Worm (Caenorhabditis elegans) whole organism, L4 larva: Measurements from ENCODE around the gene T05H10.8.

ENCODE experiments used
- F10B5.3 ChIP-seq: sonication (generic microtip); optimal IDR thresholded peaks from 2 replicates; lab custom pipeline; 2016; ENCODE audit warnings: mild to moderate bottlenecking, missing genetic modification characterization, missing compliant biosample characterization
- F37D6.2 ChIP-seq: sonication (generic microtip); optimal IDR thresholded peaks from 2 replicates; lab custom pipeline; 2016; ENCODE audit warnings: mild to moderate bottlenecking, missing genetic modification characterization, missing compliant biosample characterization
- R02D3.7 ChIP-seq: fragments of 150-350 bp; sonication (generic microtip); optimal IDR thresholded peaks from 3 replicates; lab custom pipeline; 2014; ENCODE audit warnings: missing biosample characterization, missing genetic modification characterization
- Y75B8A.6 ChIP-seq: fragments of 200-800 bp; sonication (Bioruptor generic); IDR thresholded peaks from 2 replicates; pipeline ENCODE4 v1.3.6; 2022; ENCODE audit warnings: missing genetic modification reagents, missing genetic modification characterization, missing compliant biosample characterization
- ZK337.2 ChIP-seq: fragments of 200-800 bp; sonication (Bioruptor generic); IDR thresholded peaks from 2 replicates; pipeline ENCODE4 v1.3.6; 2022; ENCODE audit warnings: missing genetic modification reagents, missing genetic modification characterization, missing compliant biosample characterization
- aha-1 ChIP-seq: fragments of 150-350 bp; peaks from one replicate; lab custom pipeline; 2014; ENCODE audit warnings: missing biosample characterization, missing genetic modification characterization
- attf-4 ChIP-seq: sonication (generic microtip); optimal IDR thresholded peaks from 3 replicates; lab custom pipeline; 2017; ENCODE audit warnings: missing biosample characterization, missing genetic modification characterization
- ceh-20 ChIP-seq: fragments of 200-800 bp; sonication (Bioruptor generic); IDR thresholded peaks from 2 replicates; pipeline ENCODE4 v1.3.6; 2022; ENCODE audit warnings: missing genetic modification reagents, missing genetic modification characterization, missing compliant biosample characterization
- ceh-28 ChIP-seq: fragments of 150-350 bp; optimal IDR thresholded peaks from 2 replicates; lab custom pipeline; 2014; ENCODE audit warnings: missing biosample characterization, missing genetic modification reagents, missing genetic modification characterization
- ceh-44 ChIP-seq: fragments of 200-800 bp; sonication (Bioruptor generic); IDR thresholded peaks from 2 replicates; pipeline ENCODE4 v1.3.6; 2022; ENCODE audit warnings: missing genetic modification reagents, missing genetic modification characterization, missing compliant biosample characterization
- ceh-62 ChIP-seq: sonication (generic microtip); optimal IDR thresholded peaks from 2 replicates; lab custom pipeline; 2017; ENCODE audit warnings: missing biosample characterization, missing genetic modification characterization
- ces-1 ChIP-seq: fragments of 150-350 bp; sonication (generic microtip); optimal IDR thresholded peaks from 4 replicates; lab custom pipeline; 2014; ENCODE audit warnings: missing biosample characterization, missing genetic modification reagents, missing genetic modification characterization
- daf-12 ChIP-seq: fragments of 150-350 bp; optimal IDR thresholded peaks from 2 replicates; lab custom pipeline; 2014; ENCODE audit warnings: missing biosample characterization, missing genetic modification reagents, missing genetic modification characterization
- daf-19 ChIP-seq: fragments of 200-800 bp; sonication (Bioruptor generic); conservative IDR thresholded peaks from 2 replicates; pipeline ENCODE4 v1.3.6; 2022; ENCODE audit warnings: missing genetic modification characterization, missing compliant biosample characterization
- daf-8 ChIP-seq: fragments of 200-800 bp; sonication (Bioruptor generic); IDR thresholded peaks from 2 replicates; pipeline ENCODE4 v1.3.6; 2022; ENCODE audit warnings: missing genetic modification characterization, missing compliant biosample characterization
- dmd-8 ChIP-seq: fragments of 200-800 bp; sonication (Bioruptor generic); IDR thresholded peaks from 2 replicates; pipeline ENCODE4 v1.3.6; 2022; ENCODE audit warnings: missing genetic modification characterization, missing compliant biosample characterization
- dmd-9 ChIP-seq: fragments of 200-800 bp; sonication (Bioruptor generic); IDR thresholded peaks from 2 replicates; pipeline ENCODE4 v1.3.6; 2022; ENCODE audit warnings: missing genetic modification reagents, missing genetic modification characterization, missing compliant biosample characterization
- dpl-1 ChIP-seq: fragments of 150-350 bp; optimal IDR thresholded peaks from 2 replicates; lab custom pipeline; 2014; ENCODE audit warnings: missing biosample characterization, missing genetic modification reagents, missing genetic modification characterization
- duxl-1 ChIP-seq: sonication (generic microtip); optimal IDR thresholded peaks from 2 replicates; lab custom pipeline; 2016; ENCODE audit warnings: mild to moderate bottlenecking, missing genetic modification characterization, moderate library complexity, missing compliant biosample characterization; ENCODE audit not compliant: poor library complexity
- egl-27 ChIP-seq: sonication (generic microtip); optimal IDR thresholded peaks from 3 replicates; lab custom pipeline; 2017; ENCODE audit warnings: missing biosample characterization, missing genetic modification reagents, missing genetic modification characterization
- fos-1 ChIP-seq: fragments of 150-350 bp; optimal IDR thresholded peaks from 2 replicates; lab custom pipeline; 2014; ENCODE audit warnings: missing biosample characterization, missing genetic modification characterization
- hif-1 ChIP-seq, 2 experiments: sonication (generic microtip); optimal IDR thresholded peaks; 2 replicates each; lab custom pipeline; 2016 to 2017; ENCODE audit warnings: missing compliant biosample characterization in 2 of 2, missing genetic modification characterization in 2 of 2, missing genetic modification reagents in 2 of 2, missing genotype in 2 of 2, mild to moderate bottlenecking in 1 of 2
- hlh-30 ChIP-seq: sonication (generic microtip); optimal IDR thresholded peaks from 2 replicates; lab custom pipeline; 2017; ENCODE audit warnings: antibody characterized with exemption, mild to moderate bottlenecking, missing genetic modification characterization, missing compliant biosample characterization; ENCODE audit not compliant: insufficient read depth
- hmg-1.1 ChIP-seq: fragments of 200-800 bp; sonication (Bioruptor generic); IDR thresholded peaks from 2 replicates; pipeline ENCODE4 v1.3.6; 2022; ENCODE audit warnings: missing genetic modification reagents, missing genetic modification characterization, missing compliant biosample characterization
- jun-1 ChIP-seq: fragments of 150-350 bp; optimal IDR thresholded peaks from 2 replicates; lab custom pipeline; 2014; ENCODE audit warnings: missing biosample characterization, missing genetic modification reagents, missing genetic modification characterization
- lin-15B ChIP-seq: fragments of 150-350 bp; sonication (generic microtip); optimal IDR thresholded peaks from 3 replicates; lab custom pipeline; 2014; ENCODE audit warnings: missing biosample characterization, missing genetic modification characterization
- lsy-2 ChIP-seq, 2 experiments: fragments of 150-350 bp in 1 of 2; sonication (generic microtip) in 1 of 2; optimal IDR thresholded peaks; 2 replicates each; lab custom pipeline; 2014 to 2017; ENCODE audit warnings: missing biosample characterization in 2 of 2, missing genetic modification characterization in 2 of 2
- madf-9 ChIP-seq: fragments of 200-800 bp; sonication (Bioruptor generic); conservative IDR thresholded peaks from 2 replicates; pipeline ENCODE4 v1.3.6; 2022; ENCODE audit warnings: missing genetic modification reagents, missing genetic modification characterization, missing compliant biosample characterization
- mdl-1 ChIP-seq, 2 experiments: fragments of 150-350 bp in 1 of 2; sonication (generic microtip) in 1 of 2; optimal IDR thresholded peaks; 2 replicates each; lab custom pipeline; 2014 to 2017; ENCODE audit warnings: missing biosample characterization in 2 of 2, missing genetic modification characterization in 2 of 2
- mdt-29 ChIP-seq: fragments of 200-800 bp; sonication (Bioruptor generic); IDR thresholded peaks from 2 replicates; pipeline ENCODE4 v1.3.6; 2022; ENCODE audit warnings: missing genetic modification reagents, missing genetic modification characterization, missing compliant biosample characterization
- mep-1 ChIP-seq: fragments of 150-350 bp; sonication (generic microtip); optimal IDR thresholded peaks from 3 replicates; lab custom pipeline; 2014; ENCODE audit warnings: missing biosample characterization, missing genetic modification characterization
- mes-2 ChIP-seq: sonication (generic microtip); optimal IDR thresholded peaks from 2 replicates; lab custom pipeline; 2016; ENCODE audit warnings: missing genotype, mild to moderate bottlenecking, missing genetic modification characterization, missing compliant biosample characterization; ENCODE audit not compliant: poor library complexity, severe bottlenecking
- mxl-3 ChIP-seq: fragments of 200-800 bp; sonication (Bioruptor generic); optimal IDR thresholded peaks from 2 replicates; lab custom pipeline; 2018; ENCODE audit warnings: mild to moderate bottlenecking, missing genetic modification characterization, missing compliant biosample characterization
- nhr-102 ChIP-seq: sonication (generic microtip); optimal IDR thresholded peaks from 2 replicates; lab custom pipeline; 2016; ENCODE audit warnings: mild to moderate bottlenecking, missing genetic modification characterization, moderate library complexity, missing compliant biosample characterization
- nhr-237 ChIP-seq: sonication (generic microtip); optimal IDR thresholded peaks from 2 replicates; lab custom pipeline; 2017; ENCODE audit warnings: missing biosample characterization, missing genetic modification characterization
- nhr-28 ChIP-seq: fragments of 150-350 bp; optimal IDR thresholded peaks from 2 replicates; lab custom pipeline; 2014; ENCODE audit warnings: missing biosample characterization, missing genetic modification characterization
- nhr-42 ChIP-seq: fragments of 200-800 bp; sonication (Bioruptor generic); IDR thresholded peaks from 2 replicates; pipeline ENCODE4 v1.3.6; 2022; ENCODE audit warnings: missing genetic modification characterization, missing compliant biosample characterization
- nhr-48 ChIP-seq: sonication (generic microtip); optimal IDR thresholded peaks from 2 replicates; lab custom pipeline; 2016; ENCODE audit warnings: mild to moderate bottlenecking, missing genetic modification characterization, missing compliant biosample characterization
- nhr-76 ChIP-seq: fragments of 150-350 bp; optimal IDR thresholded peaks from 2 replicates; lab custom pipeline; 2014; ENCODE audit warnings: missing biosample characterization, missing genetic modification characterization
- pqm-1 ChIP-seq: sonication (generic microtip); optimal IDR thresholded peaks from 2 replicates; lab custom pipeline; 2017; ENCODE audit warnings: missing biosample characterization, missing genetic modification characterization
- rbr-2 ChIP-seq: sonication (generic microtip); optimal IDR thresholded peaks from 2 replicates; lab custom pipeline; 2016; ENCODE audit warnings: missing genotype, missing genetic modification characterization, missing compliant biosample characterization
- set-16 ChIP-seq: fragments of 200-800 bp; sonication (Bioruptor generic); IDR thresholded peaks from 2 replicates; pipeline ENCODE4 v1.3.6; 2022; ENCODE audit warnings: missing genetic modification reagents, missing genetic modification characterization, missing compliant biosample characterization
- snpc-1.2 ChIP-seq: fragments of 200-800 bp; sonication (Bioruptor generic); IDR thresholded peaks from 2 replicates; pipeline ENCODE4 v1.3.6; 2022; ENCODE audit warnings: missing genetic modification reagents, missing genetic modification characterization, missing compliant biosample characterization
- snpc-4 ChIP-seq: fragments of 150-350 bp; optimal IDR thresholded peaks from 2 replicates; lab custom pipeline; 2014; ENCODE audit warnings: missing biosample characterization, missing genetic modification characterization
- spr-1 ChIP-seq: sonication (generic microtip); optimal IDR thresholded peaks from 2 replicates; lab custom pipeline; 2016; ENCODE audit warnings: mild to moderate bottlenecking, missing genetic modification characterization, missing compliant biosample characterization
- tag-97 ChIP-seq: fragments of 200-800 bp; sonication (Bioruptor generic); IDR thresholded peaks from 2 replicates; pipeline ENCODE4 v1.3.6; 2022; ENCODE audit warnings: missing genetic modification characterization, missing compliant biosample characterization
- tra-1 ChIP-seq: fragments of 200-800 bp; sonication (Bioruptor generic); IDR thresholded peaks from 2 replicates; pipeline ENCODE4 v1.3.6; 2022; ENCODE audit warnings: missing genetic modification reagents, missing genetic modification characterization, missing compliant biosample characterization
- unc-130 ChIP-seq: sonication (generic microtip); optimal IDR thresholded peaks from 2 replicates; lab custom pipeline; 2016; ENCODE audit warnings: missing genetic modification reagents, missing genetic modification characterization, missing compliant biosample characterization
- vab-7 ChIP-seq: fragments of 200-800 bp; sonication (Bioruptor generic); IDR thresholded peaks from 2 replicates; pipeline ENCODE4 v1.3.6; 2022; ENCODE audit warnings: missing genetic modification reagents, missing genetic modification characterization, missing compliant biosample characterization
- zip-2 ChIP-seq: fragments of 150-350 bp; optimal IDR thresholded peaks from 2 replicates; lab custom pipeline; 2014; ENCODE audit warnings: missing biosample characterization, missing genetic modification characterization
- ztf-11 ChIP-seq: fragments of 150-350 bp; optimal IDR thresholded peaks from 2 replicates; lab custom pipeline; 2014; ENCODE audit warnings: missing biosample characterization, missing genetic modification characterization

The T05H10.8 gene

DNA sequence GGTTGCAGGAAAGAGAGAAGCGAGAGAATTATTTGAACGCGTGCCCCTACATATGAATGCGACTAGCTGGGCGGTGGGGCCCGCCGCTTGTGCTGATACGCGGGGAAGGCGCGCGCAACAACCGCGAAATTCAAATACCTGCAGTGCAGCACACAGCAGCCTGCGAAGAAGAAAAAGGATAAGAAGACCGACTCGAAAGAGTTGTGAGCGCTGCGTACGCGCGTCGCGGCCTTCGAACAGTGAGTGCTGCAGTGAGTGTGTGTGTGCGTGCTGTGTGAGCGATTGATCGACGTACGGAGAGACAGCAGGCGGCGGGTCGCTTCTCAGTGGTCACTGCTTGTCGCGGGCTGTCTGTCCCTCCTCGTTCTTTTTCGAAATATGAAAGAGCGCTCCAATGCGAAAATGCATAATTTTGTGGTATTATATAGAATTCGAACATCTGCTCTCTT is 30.6 kb upstream of the T05H10.8 start (continued):
- peak; percentile 70 for TF ChIP-seq dpl-1 (GFP tag; lab: Kevin White, UChicago)
- TF ChIP-seq daf-19, result no peak
- no peak for TF ChIP-seq nhr-76 (tag; lab: Kevin White, UChicago)
- TF ChIP-seq ZK337.2 (GFP tag; lab: Robert Waterston, UW), result peak; percentile 43; the same call in 1 of the 2 replicates
- peak; percentile 87 for TF ChIP-seq hlh-30 (tag; lab: Kevin White, UChicago)
- TF ChIP-seq nhr-237, result no peak
- TF ChIP-seq jun-1, result peak; percentile 67
- peak; percentile 60 for TF ChIP-seq duxl-1 (tag; lab: Kevin White, UChicago)
- peak; percentile 84 for TF ChIP-seq spr-1 (tag; lab: Kevin White, UChicago)
- TF ChIP-seq ceh-44 (GFP tag; lab: Robert Waterston, UW), result peak; percentile 43; the same call in 1 of the 2 replicates
- 0 out of 2 replicates have a peak, but pooled peaks have one; percentile 48 for TF ChIP-seq Y75B8A.6 (GFP tag; lab: Robert Waterston, UW)
- no peak for TF ChIP-seq ces-1 (GFP tag; lab: Kevin White, UChicago)
- no peak for TF ChIP-seq fos-1 (tag; lab: Kevin White, UChicago)
- peak; percentile 89 for TF ChIP-seq F37D6.2 (tag; lab: Kevin White, UChicago)
- peak; percentile 81 for TF ChIP-seq vab-7 (GFP tag; lab: Robert Waterston, UW)
- TF ChIP-seq mxl-3 (GFP tag; lab: Kevin White, UChicago), result peak; percentile 89
- TF ChIP-seq tag-97 (GFP tag; lab: Robert Waterston, UW), result no peak
- no peak for TF ChIP-seq attf-4 (tag; lab: Kevin White, UChicago)
- TF ChIP-seq set-16 (GFP tag; lab: Robert Waterston, UW), result peak; percentile 97
- TF ChIP-seq snpc-1.2, result no peak
- TF ChIP-seq nhr-48 (tag; lab: Kevin White, UChicago), result peak; percentile 90
- TF ChIP-seq dmd-8 (GFP tag; lab: Robert Waterston, UW), result 0 out of 2 replicates have a peak, but pooled peaks have one; percentile 54
- TF ChIP-seq unc-130 (GFP tag; lab: Kevin White, UChicago), result no peak
- TF ChIP-seq ceh-28 (tag; lab: Kevin White, UChicago), result peak; percentile 48
- TF ChIP-seq aha-1 (tag; lab: Kevin White, UChicago), result peak; percentile 99
- TF ChIP-seq zip-2 (tag; lab: Kevin White, UChicago), result peak; percentile 34
- TF ChIP-seq tra-1 (GFP tag; lab: Robert Waterston, UW), result peak; percentile 71; the same call in 1 of the 2 replicates
- TF ChIP-seq F10B5.3, result peak; percentile 82
- peak; percentile 97 for TF ChIP-seq rbr-2 (tag; lab: Kevin White, UChicago)
- TF ChIP-seq dmd-9 (GFP tag; lab: Robert Waterston, UW), result peak; percentile 55; the same call in 1 of the 2 replicates
- TF ChIP-seq hif-1 (tag; optimal IDR thresholded peaks at IDR 0.05; lab: Kevin White, UChicago), result peak; percentile 32 to 93
- TF ChIP-seq egl-27, result no peak
- no peak for TF ChIP-seq daf-12 (tag; lab: Kevin White, UChicago)
- peak; percentile 93 for TF ChIP-seq ceh-20 (GFP tag; lab: Robert Waterston, UW)
- peak; percentile 84; the same call in 1 of the 2 replicates for TF ChIP-seq madf-9 (GFP tag; lab: Robert Waterston, UW)
- TF ChIP-seq hmg-1.1 (GFP tag; lab: Robert Waterston, UW), result peak; percentile 97
- TF ChIP-seq daf-8 (GFP tag; lab: Robert Waterston, UW), result 0 out of 2 replicates have a peak, but pooled peaks have one; percentile 15
- TF ChIP-seq ztf-11 (tag; lab: Kevin White, UChicago), result no peak
- peak; percentile 55 for TF ChIP-seq lin-15B (tag; lab: Kevin White, UChicago)
- TF ChIP-seq pqm-1 (tag; lab: Kevin White, UChicago), result peak; percentile 32
- TF ChIP-seq snpc-4 (tag; lab: Kevin White, UChicago), result no peak
- peak; percentile 65 for TF ChIP-seq nhr-102 (tag; lab: Kevin White, UChicago)
- no peak for TF ChIP-seq R02D3.7 (tag; lab: Kevin White, UChicago)
- TF ChIP-seq lsy-2 (tag; optimal IDR thresholded peaks at IDR 0.05; lab: Kevin White, UChicago), result peak; percentile 65 to 81
- no peak for TF ChIP-seq ceh-62 (tag; lab: Kevin White, UChicago)
- peak; percentile 57 for TF ChIP-seq nhr-28
- peak; percentile 74 for TF ChIP-seq mes-2 (tag; lab: Kevin White, UChicago)
- peak; percentile 52 to 81 for TF ChIP-seq mdl-1 (tag; optimal IDR thresholded peaks at IDR 0.05; lab: Kevin White, UChicago)
- 0 out of 2 replicates have a peak, but pooled peaks have one; percentile 62 for TF ChIP-seq nhr-42
- peak; percentile 97 for TF ChIP-seq mep-1 (tag; lab: Kevin White, UChicago)
- peak; percentile 76 for TF ChIP-seq mdt-29 (GFP tag; lab: Robert Waterston, UW)
